Fruit fly (Drosophila melanogaster) ovary, adult (tissue): ENCODE results near the gene Cat.

Experiments used
- CG17801 ChIP-seq: fragments of 200-800 bp; optimal IDR thresholded peaks from 2 replicates; lab custom pipeline; 2019; ENCODE audit warnings: missing biosample characterization, mild to moderate bottlenecking, missing genetic modification characterization, moderate library complexity; ENCODE audit not compliant: partially characterized antibody

Cat gene

dm6 chr3L:18795056-18795841 lies 27.2 kb upstream of the Cat start:
- TF ChIP-seq CG17801 (GFP tag; lab: Kevin White, UChicago): no peak

- TF ChIP-seq CG17801 (GFP tag; lab: Kevin White, UChicago): no peak
Observed at dm6 chr3L:18796376-18796775, 26.0 kb upstream of the Cat start.

dm6 chr3L:18799508-18800062 lies 22.8 kb upstream of the Cat start:
- no peak for TF ChIP-seq CG17801 (GFP tag; lab: Kevin White, UChicago)

dm6 chr3L:18800100-18800841 lies 22.1 kb upstream of the Cat start:
- TF ChIP-seq CG17801 (GFP tag; lab: Kevin White, UChicago): no peak

- TF ChIP-seq CG17801 (GFP tag; lab: Kevin White, UChicago): peak; percentile 62
Observed at dm6 chr3L:18801194-18801695, 21.2 kb upstream of the Cat start, which contains the start of gene ftz-f1. TSS of gene ftz-f1 (minus strand) at chr3L:18801309.

dm6 chr3L:18809067-18809466 lies 13.3 kb upstream of the Cat start:
- TF ChIP-seq CG17801 (GFP tag; lab: Kevin White, UChicago): no peak

- TF ChIP-seq CG17801 (GFP tag; lab: Kevin White, UChicago): peak; percentile 32
Observed at dm6 chr3L:18810469-18810868, 11.9 kb upstream of the Cat start.

- no peak for TF ChIP-seq CG17801 (GFP tag; lab: Kevin White, UChicago)
Observed at dm6 chr3L:18812141-18812736, 10.2 kb upstream of the Cat start.

dm6 chr3L:18813963-18814647 lies 8.3 kb upstream of the Cat start:
- peak; percentile 43 for TF ChIP-seq CG17801 (GFP tag; lab: Kevin White, UChicago)

dm6 chr3L:18816176-18816575 lies 6.2 kb upstream of the Cat start:
- TF ChIP-seq CG17801 (GFP tag; lab: Kevin White, UChicago): no peak

- TF ChIP-seq CG17801 (GFP tag; lab: Kevin White, UChicago): no peak
Observed at dm6 chr3L:18816719-18817118, 5.7 kb upstream of the Cat start.

- TF ChIP-seq CG17801 (GFP tag; lab: Kevin White, UChicago): no peak
Observed at dm6 chr3L:18817264-18817894, 5.0 kb upstream of the Cat start.

dm6 chr3L:18819262-18819886 lies 3.0 kb upstream of the Cat start:
- no peak for TF ChIP-seq CG17801 (GFP tag; lab: Kevin White, UChicago)
